Worm (Caenorhabditis elegans): ENCODE data around the gene ZK1240.9.

- no peak for TF ChIP-seq tab-1 (GFP tag; IDR thresholded peaks at IDR 0.05)
- no peak for TF ChIP-seq ref-1 (GFP tag; conservative IDR thresholded peaks at IDR 0.05)
- no peak for TF ChIP-seq T22C8.4 (GFP tag; IDR thresholded peaks at IDR 0.05)
These were observed 38.7 kb upstream of the ZK1240.9 start, which contains the start of gene K09F6.6 for ce11 chrII:2279263-2279662.
